Fruit fly (Drosophila melanogaster) Kc167 (cell line): ENCODE results near the gene Npc2g.

Source experiments
- Myc ChIP-seq: fragments of >200 bp; optimal IDR thresholded peaks from 2 replicates; lab custom pipeline; 2017; ENCODE audit warnings: missing external identifiers
- Sin3A ChIP-seq: fragments of >200 bp; optimal IDR thresholded peaks from 2 replicates; lab custom pipeline; 2018; ENCODE audit warnings: missing external identifiers
- h ChIP-seq: fragments of >200 bp; optimal IDR thresholded peaks from 3 replicates; lab custom pipeline; 2018; ENCODE audit warnings: missing external identifiers
- insv ChIP-seq: fragments of >200 bp; optimal IDR thresholded peaks from 3 replicates; lab custom pipeline; 2018; ENCODE audit warnings: missing external identifiers
- psq ChIP-seq: fragments of >200 bp; optimal IDR thresholded peaks from 2 replicates; lab custom pipeline; 2017; ENCODE audit warnings: missing external identifiers
- ttk ChIP-seq: sonication (Bioruptor generic); optimal IDR thresholded peaks from 2 replicates; lab custom pipeline; 2017; ENCODE audit warnings: missing external identifiers

The Npc2g gene

dm6 chr3R:30745104-30745503, at the start of gene Npc2g:
Gene Npc2g, minus strand, starts transcription at chr3R:30745263.
- TF ChIP-seq Sin3A (lab: Kevin White, UChicago) (no peak), h (no peak), psq (lab: Kevin White, UChicago) (no peak)

DNA sequence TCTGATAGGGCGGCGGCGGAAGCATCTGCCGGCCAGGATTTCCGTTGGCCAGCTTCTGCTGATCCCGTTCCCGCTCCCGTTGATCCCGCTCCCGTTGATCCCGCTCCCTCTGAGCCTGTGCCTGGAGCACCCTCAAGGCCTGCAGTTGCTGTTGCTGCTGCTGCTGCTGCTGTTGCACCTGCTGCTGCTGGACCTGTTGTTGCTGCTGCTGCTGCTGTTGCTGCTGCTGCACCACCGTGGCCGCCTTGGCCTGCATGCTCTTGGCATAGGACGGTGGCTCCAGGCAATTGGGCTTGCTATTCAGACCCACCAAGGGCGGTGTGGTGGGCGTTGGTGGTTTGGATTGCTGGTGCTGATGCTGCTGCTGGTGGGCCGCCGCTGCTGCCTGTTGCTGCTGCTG, 47.9 kb upstream of the Npc2g start:
- TF ChIP-seq Sin3A (lab: Kevin White, UChicago) (no peak), insv (lab: Kevin White, UChicago) (no peak), psq (lab: Kevin White, UChicago) (no peak), Myc (lab: Kevin White, UChicago) (no peak), ttk (lab: Kevin White, UChicago) (no peak), h (no peak)

DNA sequence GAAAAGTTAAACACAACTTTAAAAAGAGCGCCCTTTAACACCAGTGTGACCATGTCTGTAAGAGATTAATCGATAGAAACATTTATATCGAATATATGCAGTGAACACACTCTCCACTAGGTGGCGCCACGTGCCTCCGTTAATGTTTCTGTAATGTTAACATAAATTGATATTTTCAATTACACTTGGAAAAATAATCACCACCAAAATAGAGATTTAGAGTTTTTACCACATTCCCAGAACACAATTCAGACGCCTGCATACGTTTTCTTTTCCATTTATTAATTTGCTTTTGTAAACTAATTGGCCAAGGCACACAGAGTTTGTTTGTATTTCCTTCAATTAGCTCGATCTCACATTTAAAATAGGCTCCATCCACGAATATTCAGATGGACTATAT, 44.3 kb upstream of the Npc2g start:
- TF ChIP-seq psq (lab: Kevin White, UChicago) (no peak), Myc (lab: Kevin White, UChicago) (no peak), insv (lab: Kevin White, UChicago) (no peak), h (no peak), Sin3A (lab: Kevin White, UChicago) (no peak), ttk (lab: Kevin White, UChicago) (no peak)

DNA sequence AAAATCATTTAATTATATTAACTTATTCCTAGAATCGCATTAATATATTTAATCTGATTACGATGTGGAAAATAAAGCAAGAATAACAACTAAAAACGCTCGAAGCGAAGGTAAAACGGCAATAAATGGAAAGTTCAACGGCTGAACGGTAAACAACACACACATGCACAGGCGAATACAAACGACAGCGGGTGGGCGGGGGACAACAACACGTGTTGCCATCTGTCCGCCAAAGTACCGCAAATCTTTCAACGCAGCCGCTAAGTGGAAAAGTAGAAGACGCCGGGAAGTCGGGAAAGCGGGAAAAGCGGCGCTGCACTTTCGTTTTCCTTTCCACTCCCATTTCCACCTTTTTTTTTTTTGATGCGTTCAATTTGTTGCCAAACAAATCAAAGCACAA, 37.5 kb upstream of the Npc2g start:
- TF ChIP-seq Sin3A (lab: Kevin White, UChicago) = no peak
- no peak for TF ChIP-seq insv (lab: Kevin White, UChicago)
- no peak for TF ChIP-seq psq (lab: Kevin White, UChicago)

dm6 chr3R:30781661-30782120, 36.6 kb upstream of the Npc2g start:
- TF ChIP-seq ttk (lab: Kevin White, UChicago) (no peak), insv (lab: Kevin White, UChicago) (no peak), h (no peak), Myc (lab: Kevin White, UChicago) (no peak), Sin3A (lab: Kevin White, UChicago) (no peak), psq (lab: Kevin White, UChicago) (no peak)

DNA sequence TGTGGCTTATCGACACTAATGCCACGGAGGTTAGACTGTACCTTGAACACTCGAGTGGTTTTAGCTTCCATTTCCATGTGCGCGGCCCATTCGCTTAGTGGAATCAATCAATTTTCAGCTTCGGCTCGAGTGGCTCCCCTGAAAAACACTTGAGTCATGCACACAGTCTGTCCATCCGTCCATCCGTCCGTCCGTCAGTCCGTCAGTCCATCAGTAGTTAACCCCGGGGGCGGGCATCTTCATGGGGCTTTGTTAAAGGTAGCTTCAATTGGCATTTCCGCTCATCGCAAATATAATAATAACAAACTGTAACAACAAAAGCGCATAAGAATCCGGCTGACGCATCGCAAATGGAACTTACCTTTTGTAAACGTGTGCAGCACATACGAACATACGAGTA, 36.1 kb upstream of the Npc2g start:
- TF ChIP-seq h = no peak
- no peak for TF ChIP-seq ttk (lab: Kevin White, UChicago)
- TF ChIP-seq Myc (lab: Kevin White, UChicago) = no peak
- no peak for TF ChIP-seq psq (lab: Kevin White, UChicago)
- TF ChIP-seq insv (lab: Kevin White, UChicago) = no peak
- TF ChIP-seq Sin3A (lab: Kevin White, UChicago) = no peak

DNA sequence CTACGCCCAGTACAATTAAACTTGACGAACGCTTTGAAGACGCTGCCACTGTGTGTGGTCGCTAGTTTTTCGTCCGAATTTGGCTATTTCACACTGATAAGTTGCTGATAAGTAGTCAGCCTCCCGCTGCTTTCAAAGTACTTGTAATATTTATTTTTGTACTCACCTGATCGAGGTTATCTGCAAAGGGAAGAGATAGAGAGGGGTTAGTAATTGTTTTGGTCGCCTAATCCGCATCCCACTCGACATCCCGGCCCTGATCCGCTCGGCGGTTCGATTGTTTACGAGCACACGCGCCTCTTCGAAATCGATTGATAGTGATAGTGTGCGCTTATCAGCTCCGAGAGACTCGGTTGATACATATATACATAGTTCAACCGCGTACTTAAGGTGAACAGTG, 35.4 kb upstream of the Npc2g start:
- TF ChIP-seq ttk (lab: Kevin White, UChicago) = no peak
- no peak for TF ChIP-seq Myc (lab: Kevin White, UChicago)
- TF ChIP-seq psq (lab: Kevin White, UChicago) = no peak
- TF ChIP-seq Sin3A (lab: Kevin White, UChicago) = no peak

- TF ChIP-seq Myc (lab: Kevin White, UChicago) (no peak), h (no peak), ttk (lab: Kevin White, UChicago) (no peak), psq (lab: Kevin White, UChicago) (no peak), insv (lab: Kevin White, UChicago) (no peak), Sin3A (lab: Kevin White, UChicago) (no peak)
These were observed 34.2 kb upstream of the Npc2g start for dm6 chr3R:30779257-30779656.

- TF ChIP-seq ttk (lab: Kevin White, UChicago) (no peak), insv (lab: Kevin White, UChicago) (no peak), Myc (lab: Kevin White, UChicago) (no peak), h (no peak), psq (lab: Kevin White, UChicago) (no peak), Sin3A (lab: Kevin White, UChicago) (no peak)
These were observed 30.9 kb upstream of the Npc2g start for dm6 chr3R:30775933-30776332.

DNA sequence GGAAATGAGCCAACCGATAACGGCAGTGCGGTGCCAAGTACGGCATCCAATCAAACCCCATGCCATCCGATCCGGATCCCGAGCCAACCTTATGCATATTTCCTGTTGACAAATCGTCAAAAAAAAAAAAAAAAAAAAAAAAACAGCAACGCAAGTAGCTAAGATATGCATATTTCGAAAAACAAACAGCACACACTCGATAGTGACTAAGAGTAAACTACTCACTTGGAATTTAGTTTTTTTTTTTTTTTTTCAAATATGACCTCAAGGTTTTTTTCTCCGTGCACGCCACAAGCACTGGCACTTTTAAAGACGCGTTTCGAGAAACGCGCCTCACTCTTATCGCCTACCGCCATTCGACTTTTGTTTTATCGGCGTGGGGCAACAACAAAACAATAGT, 30.2 kb upstream of the Npc2g start:
- TF ChIP-seq psq (lab: Kevin White, UChicago) = no peak
- TF ChIP-seq h = no peak
- no peak for TF ChIP-seq ttk (lab: Kevin White, UChicago)
- TF ChIP-seq Sin3A (lab: Kevin White, UChicago) = no peak
- no peak for TF ChIP-seq Myc (lab: Kevin White, UChicago)
- TF ChIP-seq insv (lab: Kevin White, UChicago) = no peak

DNA sequence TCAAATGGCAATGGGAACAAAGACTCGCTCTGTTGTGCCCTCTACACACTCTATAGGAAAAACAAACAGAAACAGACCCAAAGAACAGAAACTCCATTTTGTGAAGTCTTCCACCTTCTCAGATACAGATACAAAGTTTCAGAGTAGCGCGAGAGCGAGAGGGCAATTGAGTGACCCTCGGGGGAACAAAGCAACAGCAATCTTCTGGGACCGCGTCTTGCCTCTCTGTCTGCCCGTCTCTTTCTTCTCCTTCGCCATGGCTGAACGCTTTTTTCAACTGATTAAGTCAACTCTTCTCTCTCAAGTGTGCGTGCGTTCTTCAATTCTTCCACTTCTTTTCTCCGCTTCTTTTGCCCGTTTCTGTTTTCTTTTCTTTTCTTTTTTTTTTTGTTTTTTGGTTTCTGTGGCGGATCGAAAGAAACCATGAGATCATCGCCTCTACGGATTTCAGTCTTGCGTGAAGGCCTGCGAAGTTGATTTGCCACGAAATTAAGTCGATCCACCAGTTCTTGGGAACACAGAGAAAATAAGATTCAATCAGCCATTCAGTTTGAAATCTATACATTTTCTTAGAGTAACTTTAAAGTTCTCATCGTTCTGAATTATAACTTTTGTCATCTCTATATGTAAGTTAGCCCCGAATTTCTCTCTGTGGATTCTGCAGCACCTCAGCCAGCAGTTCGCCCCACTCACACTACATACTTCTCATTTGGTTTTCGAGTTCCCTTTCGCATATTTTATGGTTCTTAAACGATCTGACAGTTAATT, 27.9 kb upstream of the Npc2g start:
- TF ChIP-seq insv (lab: Kevin White, UChicago) = no peak
- no peak for TF ChIP-seq psq (lab: Kevin White, UChicago)
- no peak for TF ChIP-seq h
- TF ChIP-seq Myc (lab: Kevin White, UChicago) = no peak
- no peak for TF ChIP-seq ttk (lab: Kevin White, UChicago)
- TF ChIP-seq Sin3A (lab: Kevin White, UChicago) = no peak

DNA sequence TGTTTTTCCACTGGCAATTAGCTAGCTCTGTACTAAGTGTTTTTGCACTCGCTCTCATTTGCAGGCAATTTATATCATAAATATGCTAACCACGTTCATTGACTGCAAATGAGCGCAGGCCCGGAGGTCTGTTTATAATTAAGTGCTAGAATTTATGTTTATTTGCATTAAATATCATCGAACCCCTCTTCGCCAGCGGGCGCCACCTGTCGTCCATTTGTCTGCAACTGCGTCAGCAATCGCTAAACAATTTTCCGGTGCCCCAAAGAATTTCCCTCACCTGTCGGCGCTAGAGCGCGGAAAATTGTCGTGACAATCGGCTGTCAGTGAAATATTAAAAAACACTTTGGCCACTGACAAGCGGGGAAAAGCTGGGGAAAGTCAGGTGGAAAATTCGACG, 25.6 kb upstream of the Npc2g start:
- TF ChIP-seq ttk (lab: Kevin White, UChicago) = no peak
